Fruit fly (Drosophila melanogaster) whole organism, prepupa: ENCODE results near the gene ncm.

ENCODE experiments used
- Blimp-1 ChIP-seq: fragments of 200-800 bp; sonication (Bioruptor generic); optimal IDR thresholded peaks from 3 replicates; lab custom pipeline; 2017; ENCODE audit warnings: missing biosample characterization, missing genetic modification characterization, mild to moderate bottlenecking, moderate library complexity, missing genetic modification reagents
- CG6854 ChIP-seq: fragments of 200-800 bp; sonication (Bioruptor generic); optimal IDR thresholded peaks from 2 replicates; lab custom pipeline; 2017; ENCODE audit warnings: missing biosample characterization, mild to moderate bottlenecking, missing genetic modification characterization
- OdsH ChIP-seq: fragments of 200-800 bp; sonication (Bioruptor generic); optimal IDR thresholded peaks from 3 replicates; lab custom pipeline; 2016; ENCODE audit warnings: missing biosample characterization, missing genetic modification characterization
- Sox102F ChIP-seq: fragments of 200-800 bp; sonication (Bioruptor generic); optimal IDR thresholded peaks from 2 replicates; lab custom pipeline; 2016; ENCODE audit warnings: missing biosample characterization, mild to moderate bottlenecking, missing genetic modification characterization
- acj6 ChIP-seq: fragments of 200-800 bp; sonication (Bioruptor generic); optimal IDR thresholded peaks from 3 replicates; lab custom pipeline; 2016; ENCODE audit warnings: missing biosample characterization, missing genetic modification characterization
- salr ChIP-seq, 2 experiments: fragments of 200-800 bp; sonication (Bioruptor generic); optimal IDR thresholded peaks; 3 replicates each; lab custom pipeline; 2016 to 2018; ENCODE audit warnings: missing biosample characterization in 2 of 2, missing genetic modification characterization in 2 of 2, mild to moderate bottlenecking in 1 of 2

dm6 chr2L:18468607-18469015, 19.9 kb upstream of the ncm start:
- no peak for TF ChIP-seq Sox102F (GFP tag; lab: Kevin White, UChicago)
- peak; percentile 21 for TF ChIP-seq acj6
- TF ChIP-seq CG6854 = no peak
- peak; percentile 7 for TF ChIP-seq OdsH (GFP tag; lab: Kevin White, UChicago)
- no peak for TF ChIP-seq Blimp-1 (GFP tag; lab: Kevin White, UChicago)
- no peak for TF ChIP-seq salr (GFP tag; optimal IDR thresholded peaks at IDR 0.05; lab: Kevin White, UChicago)
